Worm (Caenorhabditis elegans): Measurements from ENCODE around the gene C38C3.6.

C38C3.6 gene

ce11 chrV:1532455-1532854 lies 41.0 kb upstream of the C38C3.6 start:
- TF ChIP-seq sox-4 (tag; optimal IDR thresholded peaks at IDR 0.05) (no peak), sptf-1 (tag; optimal IDR thresholded peaks at IDR 0.05) (no peak), pqm-1 (tag; optimal IDR thresholded peaks at IDR 0.05) (no peak), ceh-90 (tag; optimal IDR thresholded peaks at IDR 0.05) (no peak), ceh-82 (tag; optimal IDR thresholded peaks at IDR 0.05) (no peak), isw-1 (GFP tag; IDR thresholded peaks at IDR 0.05) (no peak), mdl-1 (tag; optimal IDR thresholded peaks at IDR 0.05) (no peak), C34B4.2 (tag; optimal IDR thresholded peaks at IDR 0.05) (no peak), rnt-1 (tag; optimal IDR thresholded peaks at IDR 0.05) (no peak), mep-1 (tag; optimal IDR thresholded peaks at IDR 0.05) (no peak), hpl-2 (GFP tag; optimal IDR thresholded peaks at IDR 0.05) (no peak), elt-2 (tag; optimal IDR thresholded peaks at IDR 0.05) (no peak), zag-1 (tag; optimal IDR thresholded peaks at IDR 0.05) (no peak), ama-1 (optimal IDR thresholded peaks at IDR 0.05) (no peak), egl-27 (tag; optimal IDR thresholded peaks at IDR 0.05) (no peak), egl-13 (tag; optimal IDR thresholded peaks at IDR 0.05) (no peak), Y116A8C.19 (tag; optimal IDR thresholded peaks at IDR 0.05; ENCODE audit: borderline replicate concordance) (no peak), efl-3 (GFP tag; optimal IDR thresholded peaks at IDR 0.05) (no peak)

- no peak for TF ChIP-seq fkh-8 (tag; optimal IDR thresholded peaks at IDR 0.05)
- TF ChIP-seq mef-2 (tag; optimal IDR thresholded peaks at IDR 0.05): no peak
- TF ChIP-seq elt-2 (tag; optimal IDR thresholded peaks at IDR 0.05): no peak
- no peak for TF ChIP-seq lin-35 (GFP tag; optimal IDR thresholded peaks at IDR 0.05)
- no peak for TF ChIP-seq pqm-1 (tag; optimal IDR thresholded peaks at IDR 0.05)
- TF ChIP-seq grh-1 (GFP tag; IDR thresholded peaks at IDR 0.05): no peak
- no peak for TF ChIP-seq C16A3.4 (tag; optimal IDR thresholded peaks at IDR 0.05)
- TF ChIP-seq rnt-1 (tag; optimal IDR thresholded peaks at IDR 0.05): no peak
- no peak for TF ChIP-seq nhr-71 (tag; optimal IDR thresholded peaks at IDR 0.05)
- no peak for TF ChIP-seq snu-23 (GFP tag; optimal IDR thresholded peaks at IDR 0.05)
Measured at ce11 chrV:1531159-1531558, 39.7 kb upstream of the C38C3.6 start, which contains the start of gene K02H11.4. Gene K02H11.4, minus strand, starts transcription at chrV:1531259.

ce11 chrV:1527985-1528384 lies 36.6 kb upstream of the C38C3.6 start, which contains the start of gene str-236:
Gene str-236, minus strand, starts transcription at chrV:1528085.
- TF ChIP-seq sox-4 (tag; optimal IDR thresholded peaks at IDR 0.05) (no peak), unc-98 (GFP tag; IDR thresholded peaks at IDR 0.05) (no peak), hlh-4 (tag; optimal IDR thresholded peaks at IDR 0.05) (no peak), efl-3 (GFP tag; optimal IDR thresholded peaks at IDR 0.05) (no peak), fkh-4 (tag; optimal IDR thresholded peaks at IDR 0.05; ENCODE audit: borderline replicate concordance) (no peak), egl-13 (tag; optimal IDR thresholded peaks at IDR 0.05) (no peak), nhr-77 (tag; optimal IDR thresholded peaks at IDR 0.05) (no peak), pax-3 (tag; optimal IDR thresholded peaks at IDR 0.05) (no peak), egl-27 (tag; optimal IDR thresholded peaks at IDR 0.05) (no peak), ceh-8 (GFP tag; optimal IDR thresholded peaks at IDR 0.05) (no peak), ztf-11 (tag; optimal IDR thresholded peaks at IDR 0.05) (no peak), tlp-1 (tag; optimal IDR thresholded peaks at IDR 0.05) (no peak), snu-23 (GFP tag; optimal IDR thresholded peaks at IDR 0.05) (no peak), nhr-19 (GFP tag; conservative IDR thresholded peaks at IDR 0.05) (no peak)

ce11 chrV:1522485-1522884 lies 31.1 kb upstream of the C38C3.6 start, which contains the start of gene str-243:
Gene str-243, plus strand, starts transcription at chrV:1522785.
- no peak for TF ChIP-seq C04F5.9 (tag; optimal IDR thresholded peaks at IDR 0.05)
- TF ChIP-seq efl-1 (optimal IDR thresholded peaks at IDR 0.05): no peak
- peak in 1 of 2 experiments; percentile 9 for TF ChIP-seq efl-1 (GFP tag; optimal IDR thresholded peaks at IDR 0.05 in 1 of 2)
- no peak for TF ChIP-seq ces-1 (GFP tag; optimal IDR thresholded peaks at IDR 0.05)

All from whole organism, L1 larva.